Fruit fly (Drosophila melanogaster): ENCODE results near the gene shd.

DNA sequence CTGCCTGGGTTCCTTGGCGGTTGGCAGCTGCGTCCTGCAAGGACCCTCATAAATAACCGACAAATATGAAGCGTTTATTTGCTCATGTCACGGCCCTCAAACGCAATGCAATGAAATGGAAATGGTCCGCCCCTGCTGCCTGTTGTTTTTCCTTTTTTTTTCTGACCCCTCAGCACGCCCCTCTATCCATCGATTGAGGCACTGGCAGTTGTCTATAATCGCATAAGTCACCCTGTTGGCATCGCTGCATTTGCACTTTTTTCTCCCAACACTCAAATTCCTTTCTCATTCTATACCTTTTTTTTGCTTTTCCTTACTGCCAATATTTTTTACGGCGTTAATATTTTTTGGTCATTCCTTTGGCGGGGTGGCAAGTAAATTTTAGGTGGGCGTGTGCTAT, 22.1 kb upstream of the shd start:
- TF ChIP-seq Ets98B (GFP tag; IDR thresholded peaks at IDR 0.05) (no peak), CG34367 (tag; optimal IDR thresholded peaks at IDR 0.05) (no peak), CG14655 (GFP tag; optimal IDR thresholded peaks at IDR 0.05) (no peak), CG17806 (tag; optimal IDR thresholded peaks at IDR 0.05) (no peak), Snoo (tag; optimal IDR thresholded peaks at IDR 0.05) (no peak), CG12605 (GFP tag; IDR thresholded peaks at IDR 0.05) (no peak), Pif1B (GFP tag; optimal IDR thresholded peaks at IDR 0.05) (no peak), rn (GFP tag; IDR thresholded peaks at IDR 0.05) (no peak), CG8301 (tag; optimal IDR thresholded peaks at IDR 0.05) (no peak), D1 (tag; optimal IDR thresholded peaks at IDR 0.05) (no peak), Pif1A (GFP tag; optimal IDR thresholded peaks at IDR 0.05) (no peak), CG13204 (GFP tag; optimal IDR thresholded peaks at IDR 0.05) (no peak)
